Worm (Caenorhabditis elegans): ENCODE results near the gene M117.3.

The M117.3 gene

DNA sequence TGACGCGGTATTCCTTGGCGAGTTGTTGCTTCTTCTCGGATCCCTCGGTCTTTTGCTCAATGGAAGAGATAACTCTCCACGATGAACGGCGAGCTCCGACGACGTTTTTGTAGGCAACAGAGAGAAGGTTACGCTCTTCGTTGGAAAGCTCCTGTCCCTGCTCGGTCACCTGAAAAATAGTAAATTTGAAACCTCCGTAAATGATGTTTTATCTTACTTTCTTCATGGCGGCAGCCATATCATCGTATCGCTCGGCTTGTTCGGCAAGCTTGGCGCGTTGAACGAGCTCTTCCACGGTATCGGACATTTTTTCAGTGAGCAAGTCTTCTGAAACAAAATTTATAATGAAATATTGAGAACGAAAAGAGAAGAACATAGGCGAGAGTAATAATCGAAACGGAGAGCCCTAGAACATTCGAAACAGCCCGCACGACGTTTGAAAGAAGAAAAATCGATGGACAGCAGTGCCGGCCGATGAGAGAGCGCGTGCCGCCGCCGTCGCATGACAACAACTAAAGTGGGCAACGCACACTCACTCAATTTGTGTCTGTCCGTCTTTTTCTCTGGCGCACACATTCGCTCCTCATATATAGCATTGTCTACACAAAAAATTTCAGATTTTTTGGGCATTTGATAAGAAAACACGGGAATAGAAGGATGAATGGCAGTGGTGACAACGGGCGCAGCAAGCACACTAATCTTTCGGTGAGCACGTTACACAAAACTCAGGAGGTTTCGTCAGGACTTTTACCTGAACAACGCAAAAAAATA lies at the start of gene M117.3, which contains the start of gene par-5:
Gene M117.3 (plus strand): TSS at position 616 of the 771 bp plus-strand sequence.
Gene par-5 (minus strand): TSS at position 334 of the 771 bp plus-strand sequence.
- TF ChIP-seq nhr-67 (tag; optimal IDR thresholded peaks at IDR 0.05) (no peak), elt-3 (tag; optimal IDR thresholded peaks at IDR 0.05) (no peak), pha-4 (tag; optimal IDR thresholded peaks at IDR 0.05) (peak; percentile 61), egl-27 (tag; optimal IDR thresholded peaks at IDR 0.05) (peak; percentile 10), mml-1 (tag; optimal IDR thresholded peaks at IDR 0.05) (no peak), ceh-16 (tag; optimal IDR thresholded peaks at IDR 0.05) (no peak), mdl-1 (tag; optimal IDR thresholded peaks at IDR 0.05) (peak; percentile 51), nfya-1 (tag; optimal IDR thresholded peaks at IDR 0.05; ENCODE audit: insufficient read depth) (peak; percentile 79), lin-39 (tag; optimal IDR thresholded peaks at IDR 0.05) (peak; percentile 61), ama-1 (optimal IDR thresholded peaks at IDR 0.05) (peak; percentile 20), nhr-237 (tag; optimal IDR thresholded peaks at IDR 0.05) (no peak), nhr-12 (tag; optimal IDR thresholded peaks at IDR 0.05) (no peak), nhr-77 (tag; optimal IDR thresholded peaks at IDR 0.05) (no peak), nhr-28 (tag; optimal IDR thresholded peaks at IDR 0.05) (no peak), ceh-9 (tag; optimal IDR thresholded peaks at IDR 0.05) (no peak), zag-1 (tag; optimal IDR thresholded peaks at IDR 0.05) (no peak), unc-39 (tag; optimal IDR thresholded peaks at IDR 0.05) (no peak), ztf-4 (tag; optimal IDR thresholded peaks at IDR 0.05) (no peak), ztf-11 (tag; optimal IDR thresholded peaks at IDR 0.05) (no peak), fkh-10 (GFP tag; optimal IDR thresholded peaks at IDR 0.05) (peak; percentile 62), unc-62 (GFP tag; optimal IDR thresholded peaks at IDR 0.05) (peak; percentile 19), skn-1 (tag; optimal IDR thresholded peaks at IDR 0.05) (no peak), jun-1 (tag; optimal IDR thresholded peaks at IDR 0.05) (peak; percentile 67), tbx-2 (tag; optimal IDR thresholded peaks at IDR 0.05) (no peak), ZK546.5 (tag; optimal IDR thresholded peaks at IDR 0.05) (no peak), aly-2 (tag; optimal IDR thresholded peaks at IDR 0.05) (no peak), lin-15B (tag; optimal IDR thresholded peaks at IDR 0.05) (peak; percentile 65), hmg-11 (tag; optimal IDR thresholded peaks at IDR 0.05) (peak; percentile 58), ceh-82 (tag; optimal IDR thresholded peaks at IDR 0.05) (no peak), nhr-43 (tag; optimal IDR thresholded peaks at IDR 0.05; ENCODE audit: poor library complexity, severe bottlenecking) (no peak), fos-1 (tag; optimal IDR thresholded peaks at IDR 0.05) (no peak), snpc-4 (tag; optimal IDR thresholded peaks at IDR 0.05) (no peak), elt-2 (tag; optimal IDR thresholded peaks at IDR 0.05) (peak; percentile 80), egl-5 (tag; optimal IDR thresholded peaks at IDR 0.05) (peak; percentile 75), nhr-25 (tag; optimal IDR thresholded peaks at IDR 0.05) (no peak), daf-12 (tag; optimal IDR thresholded peaks at IDR 0.05) (no peak), elt-1 (tag; optimal IDR thresholded peaks at IDR 0.05) (no peak), lsy-12 (tag; optimal IDR thresholded peaks at IDR 0.05) (peak; percentile 50), R02D3.7 (tag; optimal IDR thresholded peaks at IDR 0.05) (no peak), pqm-1 (tag; optimal IDR thresholded peaks at IDR 0.05) (peak; percentile 49), sea-2 (GFP tag; optimal IDR thresholded peaks at IDR 0.05) (peak; percentile 77), nhr-76 (tag; optimal IDR thresholded peaks at IDR 0.05) (no peak), fkh-2 (tag; optimal IDR thresholded peaks at IDR 0.05) (no peak), eor-1 (tag; optimal IDR thresholded peaks at IDR 0.05) (no peak), nhr-23 (tag; optimal IDR thresholded peaks at IDR 0.05) (no peak), nhr-11 (tag; optimal IDR thresholded peaks at IDR 0.05) (no peak), ceh-28 (tag; optimal IDR thresholded peaks at IDR 0.05) (peak; percentile 77)

Data from whole organism, L3 larva.